Worm (Caenorhabditis elegans) whole organism, L4/young adult: ENCODE data around the gene zhit-3.

Source experiments
- W03F9.2 ChIP-seq: fragments of 150-350 bp; optimal IDR thresholded peaks from 2 replicates; lab custom pipeline; 2014; ENCODE audit warnings: missing biosample characterization, missing genetic modification characterization
- dao-5 ChIP-seq: sonication (generic microtip); optimal IDR thresholded peaks from 2 replicates; lab custom pipeline; 2016; ENCODE audit warnings: missing genotype, missing genetic modification characterization, moderate library complexity, missing compliant biosample characterization
- him-1 ChIP-seq: sonication (generic microtip); optimal IDR thresholded peaks from 2 replicates; lab custom pipeline; 2016; ENCODE audit warnings: missing genotype, missing genetic modification reagents, missing genetic modification characterization, missing compliant biosample characterization

DNA sequence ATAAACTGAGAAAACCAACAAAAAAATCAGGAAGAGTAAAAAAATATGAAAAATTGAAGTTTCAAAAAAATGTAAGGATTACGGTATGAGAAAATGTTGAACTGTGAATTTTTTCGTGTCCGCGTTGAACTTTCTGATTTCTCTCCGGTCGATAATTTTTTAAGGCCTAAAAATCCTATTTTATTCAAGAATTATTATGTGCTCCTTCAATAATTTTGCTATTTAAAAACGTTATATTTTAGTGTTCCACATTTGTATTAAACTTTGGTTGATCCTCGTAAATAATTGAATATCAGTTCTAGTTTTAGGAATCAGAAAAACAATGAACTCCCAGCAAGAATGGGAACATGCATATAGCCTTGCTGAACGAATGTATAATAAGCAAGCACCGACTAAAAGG, 700 bp upstream of the zhit-3 start, which contains the start of gene hpo-40:
- TF ChIP-seq him-1 (no peak), W03F9.2 (tag; lab: Kevin White, UChicago) (no peak), dao-5 (tag; lab: Kevin White, UChicago) (no peak)
